Comparison of ENCODE assay signal across 4 fruit fly cellular contexts in the genomic region with DNA sequence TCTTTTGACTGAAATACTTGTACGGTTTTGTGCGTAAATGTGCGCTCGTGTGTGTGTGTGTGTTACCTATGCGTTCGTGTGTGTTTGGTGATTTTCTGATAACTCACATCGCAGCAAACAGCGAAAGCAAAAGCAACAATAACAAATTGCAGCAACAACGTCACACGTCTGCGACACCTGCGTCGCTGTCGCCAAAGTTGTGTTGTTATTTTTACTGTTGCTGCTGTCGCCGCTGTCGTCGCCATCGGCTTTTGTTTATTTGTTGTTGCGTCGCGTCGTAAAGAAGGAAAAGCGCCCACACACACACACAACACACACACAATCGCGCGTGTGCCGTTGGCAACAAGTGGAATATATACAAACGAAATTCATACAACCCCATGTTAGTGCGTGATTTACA.
TF ChIP-seq lines count a peak whose summit lies in the region.

No protein-coding gene starts in this region.

- no peak for TF ChIP-seq CTCF in whole organism, embryonic (GFP tag; optimal IDR thresholded peaks at IDR 0.05; lab: Kevin White, UChicago)

TF ChIP-seq in whole organism, embryonic, 481 proteins besides CTCF, POLR2A, EP300 and RAD21 (continues in another document):
- no peak for TF ChIP-seq CG15073 (GFP tag; optimal IDR thresholded peaks at IDR 0.05; lab: Kevin White, UChicago)
- TF ChIP-seq Adf1 (GFP tag; IDR thresholded peaks at IDR 0.05; lab: Robert Waterston, UW) = peak; percentile 60
- peak; percentile 34 for TF ChIP-seq CG15479 (GFP tag; optimal IDR thresholded peaks at IDR 0.05; lab: Kevin White, UChicago)
- no peak for TF ChIP-seq CG17568 (GFP tag; optimal IDR thresholded peaks at IDR 0.05; lab: Kevin White, UChicago)
- peak; percentile 50 for TF ChIP-seq grn (GFP tag; optimal IDR thresholded peaks at IDR 0.05; lab: Kevin White, UChicago)
- peak; percentile 65 for TF ChIP-seq CG3838 (GFP tag; optimal IDR thresholded peaks at IDR 0.05; lab: Kevin White, UChicago)
- no peak for TF ChIP-seq fd3F (GFP tag; optimal IDR thresholded peaks at IDR 0.05; lab: Kevin White, UChicago)
- TF ChIP-seq chinmo (GFP tag; IDR thresholded peaks at IDR 0.05; lab: Robert Waterston, UW; ENCODE audit: partially characterized antibody) = peak; percentile 89; the same call in 2 of the 4 replicates
- TF ChIP-seq zen (tag; optimal IDR thresholded peaks at IDR 0.05; lab: Kevin White, UChicago) = no peak
- TF ChIP-seq gcm (GFP tag; optimal IDR thresholded peaks at IDR 0.05; lab: Kevin White, UChicago) = no peak
- TF ChIP-seq scrt (GFP tag; optimal IDR thresholded peaks at IDR 0.05; lab: Kevin White, UChicago) = peak; percentile 67
- peak; percentile 33; the same call in 1 of the 2 replicates for TF ChIP-seq Drgx (GFP tag; IDR thresholded peaks at IDR 0.05; lab: Robert Waterston, UW)
- no peak for TF ChIP-seq sim (GFP tag; IDR thresholded peaks at IDR 0.05; lab: Robert Waterston, UW)
- 0 out of 3 replicates have a peak, but pooled peaks have one; percentile 5 for TF ChIP-seq zen2 (GFP tag; IDR thresholded peaks at IDR 0.05; lab: Robert Waterston, UW; ENCODE audit: partially characterized antibody)
- no peak for TF ChIP-seq ranshi (GFP tag; IDR thresholded peaks at IDR 0.05; lab: Robert Waterston, UW)
- TF ChIP-seq Dref (GFP tag; IDR thresholded peaks at IDR 0.05; lab: Robert Waterston, UW) = no peak
- no peak for TF ChIP-seq ab (GFP tag; optimal IDR thresholded peaks at IDR 0.05; lab: Kevin White, UChicago)
- peak; percentile 43 for TF ChIP-seq CG8478 (optimal IDR thresholded peaks at IDR 0.05; lab: Kevin White, UChicago)
- TF ChIP-seq ci (GFP tag; IDR thresholded peaks at IDR 0.05; lab: Robert Waterston, UW) = 0 out of 3 replicates have a peak, but pooled peaks have one; percentile 10
- no peak for TF ChIP-seq CG11723 (GFP tag; optimal IDR thresholded peaks at IDR 0.05; lab: Kevin White, UChicago)

TF ChIP-seq in whole organism, prepupa, 60 proteins besides CTCF, POLR2A, EP300 and RAD21:
- TF ChIP-seq topi (GFP tag; optimal IDR thresholded peaks at IDR 0.05; lab: Kevin White, UChicago) (no peak), CG15336 (GFP tag; IDR thresholded peaks at IDR 0.05; lab: Robert Waterston, UW) (peak; percentile 40; the same call in 1 of the 2 replicates), CG8632 (GFP tag; optimal IDR thresholded peaks at IDR 0.05; lab: Kevin White, UChicago) (no peak), CG8119 (GFP tag; IDR thresholded peaks at IDR 0.05; lab: Robert Waterston, UW) (peak; percentile 35; the same call in 1 of the 3 replicates), eg (GFP tag; IDR thresholded peaks at IDR 0.05; lab: Robert Waterston, UW) (0 out of 3 replicates have a peak, but pooled peaks have one; percentile 9), CG6163 (GFP tag; IDR thresholded peaks at IDR 0.05; lab: Robert Waterston, UW) (peak; percentile 45; the same call in 1 of the 3 replicates), Sox14 (GFP tag; optimal IDR thresholded peaks at IDR 0.05; lab: Kevin White, UChicago) (no peak)

TF ChIP-seq in whole organism, pupa, 21 proteins besides CTCF, POLR2A, EP300 and RAD21:
- TF ChIP-seq EcR (GFP tag; optimal IDR thresholded peaks at IDR 0.05; lab: Kevin White, UChicago) = no peak
- no peak for TF ChIP-seq CG9948 (tag; optimal IDR thresholded peaks at IDR 0.05; lab: Kevin White, UChicago)
- no peak for TF ChIP-seq Snoo (tag; optimal IDR thresholded peaks at IDR 0.05; lab: Kevin White, UChicago)
- TF ChIP-seq CG4496 (GFP tag; IDR thresholded peaks at IDR 0.05; lab: Robert Waterston, UW) = peak; percentile 37; the same call in 1 of the 3 replicates
- TF ChIP-seq CG8159 (tag; optimal IDR thresholded peaks at IDR 0.05; lab: Kevin White, UChicago) = no peak
- no peak for TF ChIP-seq CG10348 (GFP tag; IDR thresholded peaks at IDR 0.05; lab: Robert Waterston, UW)
- peak; percentile 63; the same call in 1 of the 2 replicates for TF ChIP-seq Ets98B (GFP tag; IDR thresholded peaks at IDR 0.05; lab: Robert Waterston, UW)
- no peak for TF ChIP-seq gl (tag; optimal IDR thresholded peaks at IDR 0.05; lab: Kevin White, UChicago)
- peak; percentile 64; the same call in 1 of the 3 replicates for TF ChIP-seq fd96Ca (GFP tag; IDR thresholded peaks at IDR 0.05; lab: Robert Waterston, UW)
- TF ChIP-seq CG12605 (GFP tag; IDR thresholded peaks at IDR 0.05; lab: Robert Waterston, UW) = peak; percentile 57
- no peak for TF ChIP-seq CG15710 (tag; optimal IDR thresholded peaks at IDR 0.05; lab: Kevin White, UChicago)
- TF ChIP-seq CG32121 (GFP tag; IDR thresholded peaks at IDR 0.05; lab: Robert Waterston, UW) = peak; percentile 71
- TF ChIP-seq CG34367 (tag; optimal IDR thresholded peaks at IDR 0.05; lab: Kevin White, UChicago) = no peak
- no peak for TF ChIP-seq CG14655 (GFP tag; optimal IDR thresholded peaks at IDR 0.05; lab: Kevin White, UChicago)
- no peak for TF ChIP-seq CG8301 (tag; optimal IDR thresholded peaks at IDR 0.05; lab: Kevin White, UChicago)
- no peak for TF ChIP-seq CG17806 (tag; optimal IDR thresholded peaks at IDR 0.05; lab: Kevin White, UChicago)

TF ChIP-seq in whole organism, wandering third instar larva, 38 proteins besides CTCF, POLR2A, EP300 and RAD21:
- TF ChIP-seq Dif (GFP tag; optimal IDR thresholded peaks at IDR 0.05; lab: Kevin White, UChicago; ENCODE audit: partially characterized antibody) = peak; percentile 9
- no peak for TF ChIP-seq dmrt93B (GFP tag; optimal IDR thresholded peaks at IDR 0.05; lab: Kevin White, UChicago)
- TF ChIP-seq Mio (GFP tag; optimal IDR thresholded peaks at IDR 0.05; lab: Kevin White, UChicago) = no peak
